Worm (Caenorhabditis elegans) whole organism, L3 larva: Measurements from ENCODE around the gene F31E8.5.

ENCODE experiments used
- ZK546.5 ChIP-seq: sonication (generic microtip); optimal IDR thresholded peaks from 2 replicates; lab custom pipeline; 2017; ENCODE audit warnings: missing biosample characterization, missing genetic modification characterization
- aly-2 ChIP-seq: fragments of 150-350 bp; optimal IDR thresholded peaks from 2 replicates; lab custom pipeline; 2014; ENCODE audit warnings: missing biosample characterization, missing genetic modification characterization
- ceh-16 ChIP-seq: sonication (generic microtip); optimal IDR thresholded peaks from 2 replicates; lab custom pipeline; 2017; ENCODE audit warnings: missing biosample characterization, missing genetic modification characterization
- ceh-28 ChIP-seq: fragments of 150-350 bp; optimal IDR thresholded peaks from 2 replicates; lab custom pipeline; 2014; ENCODE audit warnings: missing biosample characterization, missing genetic modification reagents, missing genetic modification characterization
- ceh-82 ChIP-seq: fragments of 150-350 bp; optimal IDR thresholded peaks from 2 replicates; lab custom pipeline; 2014; ENCODE audit warnings: missing biosample characterization, missing genetic modification characterization
- ceh-9 ChIP-seq: sonication (generic microtip); optimal IDR thresholded peaks from 2 replicates; lab custom pipeline; 2018; ENCODE audit warnings: missing biosample characterization, missing genetic modification characterization
- daf-12 ChIP-seq: fragments of 150-350 bp; optimal IDR thresholded peaks from 2 replicates; lab custom pipeline; 2014; ENCODE audit warnings: missing biosample characterization, missing genetic modification reagents, missing genetic modification characterization
- egl-5 ChIP-seq: fragments of 150-350 bp; optimal IDR thresholded peaks from 2 replicates; lab custom pipeline; 2017; ENCODE audit warnings: missing biosample characterization, missing genetic modification reagents, missing genetic modification characterization, inconsistent platforms
- elt-1 ChIP-seq: fragments of 150-350 bp; optimal IDR thresholded peaks from 2 replicates; lab custom pipeline; 2014; ENCODE audit warnings: missing biosample characterization, missing genetic modification characterization
- elt-2 ChIP-seq: sonication (generic microtip); optimal IDR thresholded peaks from 2 replicates; lab custom pipeline; 2016; ENCODE audit warnings: missing genetic modification reagents, mild to moderate bottlenecking, missing genetic modification characterization, missing compliant biosample characterization
- eor-1 ChIP-seq, 2 experiments: fragments of 150-350 bp; optimal IDR thresholded peaks; 2 replicates each; lab custom pipeline; 2014 to 2018; ENCODE audit warnings: missing biosample characterization in 2 of 2, missing genetic modification characterization in 2 of 2
- fkh-10 ChIP-seq: sonication (generic microtip); optimal IDR thresholded peaks from 2 replicates; lab custom pipeline; 2017; ENCODE audit warnings: missing biosample characterization, missing genetic modification reagents, missing genetic modification characterization
- fos-1 ChIP-seq: fragments of 150-350 bp; optimal IDR thresholded peaks from 2 replicates; lab custom pipeline; 2014; ENCODE audit warnings: missing biosample characterization, missing genetic modification characterization
- hmg-11 ChIP-seq: sonication (generic microtip); optimal IDR thresholded peaks from 2 replicates; lab custom pipeline; 2016; ENCODE audit warnings: missing genetic modification characterization, missing compliant biosample characterization
- lin-15B ChIP-seq: fragments of 150-350 bp; optimal IDR thresholded peaks from 2 replicates; lab custom pipeline; 2014; ENCODE audit warnings: missing biosample characterization, missing genetic modification characterization
- lin-39 ChIP-seq: fragments of 150-350 bp; optimal IDR thresholded peaks from 2 replicates; lab custom pipeline; 2018; ENCODE audit warnings: missing biosample characterization, missing genetic modification reagents, missing genetic modification characterization
- lsy-12 ChIP-seq: sonication (generic microtip); optimal IDR thresholded peaks from 2 replicates; lab custom pipeline; 2016; ENCODE audit warnings: mild to moderate bottlenecking, missing genetic modification characterization, missing compliant biosample characterization
- mdl-1 ChIP-seq: fragments of 150-350 bp; optimal IDR thresholded peaks from 2 replicates; lab custom pipeline; 2014; ENCODE audit warnings: missing biosample characterization, missing genetic modification characterization
- mml-1 ChIP-seq: fragments of 150-350 bp; sonication (generic microtip); optimal IDR thresholded peaks from 3 replicates; lab custom pipeline; 2014; ENCODE audit warnings: missing biosample characterization, missing genetic modification characterization
- nfya-1 ChIP-seq: sonication (generic microtip); optimal IDR thresholded peaks from 2 replicates; lab custom pipeline; 2017; ENCODE audit warnings: missing genetic modification characterization, mild to moderate bottlenecking, missing compliant biosample characterization, antibody characterized with exemption, moderate library complexity; ENCODE audit not compliant: insufficient read depth
- nhr-11 ChIP-seq: fragments of 150-350 bp; optimal IDR thresholded peaks from 2 replicates; lab custom pipeline; 2014; ENCODE audit warnings: missing biosample characterization, missing genetic modification characterization
- nhr-12 ChIP-seq: fragments of 150-350 bp; optimal IDR thresholded peaks from 2 replicates; lab custom pipeline; 2014; ENCODE audit warnings: missing biosample characterization, missing genetic modification characterization
- nhr-237 ChIP-seq: fragments of 150-350 bp; optimal IDR thresholded peaks from 2 replicates; lab custom pipeline; 2014; ENCODE audit warnings: missing biosample characterization, missing genetic modification characterization
- nhr-25 ChIP-seq: sonication (generic microtip); optimal IDR thresholded peaks from 2 replicates; lab custom pipeline; 2017; ENCODE audit warnings: missing biosample characterization, missing genetic modification characterization
- nhr-43 ChIP-seq: sonication (generic microtip); optimal IDR thresholded peaks from 2 replicates; lab custom pipeline; 2016; ENCODE audit warnings: mild to moderate bottlenecking, missing genetic modification characterization, missing compliant biosample characterization; ENCODE audit not compliant: poor library complexity, severe bottlenecking
- nhr-67 ChIP-seq: fragments of 150-350 bp; optimal IDR thresholded peaks from 2 replicates; lab custom pipeline; 2014; ENCODE audit warnings: missing biosample characterization, missing genetic modification characterization
- nhr-77 ChIP-seq: fragments of 150-350 bp; optimal IDR thresholded peaks from 2 replicates; lab custom pipeline; 2014; ENCODE audit warnings: missing biosample characterization, missing genetic modification characterization
- pha-4 ChIP-seq: fragments of 150-350 bp; optimal IDR thresholded peaks from 2 replicates; lab custom pipeline; 2014; ENCODE audit warnings: missing biosample characterization, missing genetic modification reagents, missing genetic modification characterization
- pqm-1 ChIP-seq: fragments of 150-350 bp; optimal IDR thresholded peaks from 2 replicates; lab custom pipeline; 2017; ENCODE audit warnings: missing biosample characterization, missing genetic modification characterization, inconsistent platforms
- skn-1 ChIP-seq: fragments of 150-350 bp; optimal IDR thresholded peaks from 2 replicates; lab custom pipeline; 2014; ENCODE audit warnings: missing biosample characterization, missing genetic modification characterization
- snpc-4 ChIP-seq: fragments of 150-350 bp; optimal IDR thresholded peaks from 2 replicates; lab custom pipeline; 2014; ENCODE audit warnings: missing biosample characterization, missing genetic modification characterization
- tbx-2 ChIP-seq: sonication (generic microtip); optimal IDR thresholded peaks from 2 replicates; lab custom pipeline; 2016; ENCODE audit warnings: mild to moderate bottlenecking, missing genetic modification characterization, missing compliant biosample characterization
- unc-39 ChIP-seq: sonication (generic microtip); optimal IDR thresholded peaks from 4 replicates; lab custom pipeline; 2017; ENCODE audit warnings: missing biosample characterization, missing genetic modification characterization
- unc-62 ChIP-seq: fragments of 150-350 bp; sonication (generic microtip); optimal IDR thresholded peaks from 4 replicates; lab custom pipeline; 2014; ENCODE audit warnings: missing biosample characterization, missing genetic modification reagents, missing genetic modification characterization
- zag-1 ChIP-seq: fragments of 150-350 bp; optimal IDR thresholded peaks from 2 replicates; lab custom pipeline; 2014; ENCODE audit warnings: missing biosample characterization, missing genetic modification characterization
- ztf-4 ChIP-seq: fragments of 150-350 bp; optimal IDR thresholded peaks from 2 replicates; lab custom pipeline; 2014; ENCODE audit warnings: missing biosample characterization, missing genetic modification characterization

The F31E8.5 gene

DNA sequence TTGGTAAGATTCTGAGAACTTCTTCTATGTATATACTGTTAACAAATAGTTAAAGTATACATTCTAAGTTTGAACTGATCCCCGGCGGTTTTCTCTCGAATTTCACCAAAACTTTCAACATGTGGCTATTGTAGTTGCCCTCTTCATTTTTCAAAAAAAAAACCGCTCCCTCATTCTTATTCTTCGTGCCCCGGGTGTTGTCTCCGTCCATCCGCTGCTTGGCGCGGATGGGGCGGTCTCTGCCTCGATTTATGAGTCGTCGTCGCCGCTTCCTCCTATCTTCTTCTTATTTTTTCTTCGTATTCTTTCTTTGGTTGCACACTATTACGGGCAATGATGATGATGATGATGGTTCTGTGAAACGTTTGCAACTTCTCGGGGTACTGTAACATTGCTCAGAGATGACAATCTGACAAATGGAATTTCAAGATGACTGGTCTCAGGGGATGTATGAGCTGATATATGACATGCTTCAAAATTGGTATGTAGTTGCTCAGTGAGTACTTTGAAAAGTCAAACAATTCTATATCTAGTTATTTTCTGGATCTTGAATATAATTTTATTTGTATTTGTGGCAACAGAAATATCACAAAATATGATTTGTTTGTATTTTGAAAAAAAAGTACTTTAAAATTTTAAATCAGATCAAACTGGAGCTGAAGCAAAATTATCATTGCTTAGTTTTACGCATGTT lies 13.4 kb upstream of the F31E8.5 start:
- TF ChIP-seq nhr-77: no peak
- TF ChIP-seq lin-39 (tag; lab: Kevin White, UChicago): peak; percentile 35
- peak; percentile 18 for TF ChIP-seq nfya-1
- TF ChIP-seq unc-39 (tag; lab: Kevin White, UChicago): no peak
- no peak for TF ChIP-seq nhr-237

DNA sequence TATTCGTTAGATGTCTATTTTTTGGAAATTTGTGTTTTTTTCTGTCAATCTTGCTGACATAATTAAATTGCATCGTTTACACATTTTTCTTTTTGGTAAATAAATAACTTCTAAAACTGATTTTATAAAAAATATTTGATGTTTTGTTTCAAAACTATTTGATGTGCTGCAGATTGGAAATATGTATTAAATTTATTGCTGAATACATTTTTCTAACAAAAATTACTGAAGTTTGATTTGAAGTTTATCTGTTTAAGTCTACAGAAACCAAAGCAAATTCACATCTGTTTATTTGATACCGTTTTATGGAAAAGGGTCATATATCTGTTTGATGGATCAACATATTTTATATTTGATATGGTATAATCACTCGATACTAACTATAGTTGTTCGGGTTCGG lies 9.3 kb upstream of the F31E8.5 start:
- TF ChIP-seq daf-12 (tag; lab: Kevin White, UChicago) (no peak), lsy-12 (tag; lab: Kevin White, UChicago) (no peak), mdl-1 (tag; lab: Kevin White, UChicago) (no peak), mml-1 (tag; lab: Kevin White, UChicago) (no peak), hmg-11 (no peak), elt-1 (tag; lab: Kevin White, UChicago) (no peak), ceh-16 (no peak), fos-1 (tag; lab: Kevin White, UChicago) (no peak), nhr-12 (no peak), skn-1 (tag; lab: Kevin White, UChicago) (no peak)

DNA sequence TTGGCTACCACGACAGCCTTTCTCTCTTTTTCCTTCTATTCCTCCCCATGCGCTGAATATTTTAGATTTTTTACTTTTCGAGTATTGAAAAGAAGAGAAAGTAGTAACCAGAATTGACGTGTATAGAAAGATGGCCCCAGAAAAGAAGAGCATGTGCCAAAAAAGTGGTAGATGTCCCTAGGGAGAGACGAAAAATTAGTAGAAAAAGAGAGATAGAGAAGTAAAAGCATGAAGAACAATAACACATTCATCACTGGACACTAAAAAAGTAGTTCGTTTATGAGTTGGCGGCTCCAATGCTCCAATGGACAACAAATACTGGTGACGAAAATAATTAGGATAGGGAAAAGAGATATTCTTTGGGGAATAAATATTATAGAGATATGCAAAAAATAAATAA lies 5.5 kb upstream of the F31E8.5 start:
- TF ChIP-seq ceh-9 (no peak), pha-4 (tag; lab: Kevin White, UChicago) (no peak), lin-39 (tag; lab: Kevin White, UChicago) (peak; percentile 36), egl-5 (tag; lab: Kevin White, UChicago) (peak; percentile 52), nfya-1 (peak; percentile 34)

DNA sequence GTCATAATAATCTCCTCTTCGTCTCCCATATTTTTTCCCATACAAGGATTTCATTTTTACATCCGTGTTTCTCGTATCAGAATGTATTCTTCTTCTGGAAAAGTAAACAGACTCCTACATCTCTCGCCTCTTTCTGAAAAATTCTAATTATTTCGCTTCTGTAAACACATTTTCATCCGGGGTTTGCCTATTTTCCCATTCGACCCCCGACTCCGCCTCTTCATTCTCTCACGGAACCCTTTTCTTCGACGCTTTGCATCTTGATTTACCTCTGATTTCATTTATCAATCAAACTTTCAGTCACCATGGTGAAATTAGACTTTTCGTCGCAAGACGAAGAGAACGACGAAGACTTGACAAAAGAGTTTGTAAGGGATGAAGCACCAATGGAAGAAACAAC lies 3.6 kb upstream of the F31E8.5 start, which contains the start of gene snt-1:
Gene snt-1, plus strand, starts transcription at position 301 of the 400 bp plus-strand sequence.
- TF ChIP-seq ceh-28 (no peak), lin-39 (tag; lab: Kevin White, UChicago) (no peak), nhr-237 (no peak), unc-39 (tag; lab: Kevin White, UChicago) (no peak), hmg-11 (no peak), ztf-4 (tag; lab: Kevin White, UChicago) (no peak), unc-62 (GFP tag; lab: Kevin White, UChicago) (no peak), eor-1 (tag; optimal IDR thresholded peaks at IDR 0.05; lab: Kevin White, UChicago) (no peak), nhr-67 (tag; lab: Kevin White, UChicago) (no peak)

DNA sequence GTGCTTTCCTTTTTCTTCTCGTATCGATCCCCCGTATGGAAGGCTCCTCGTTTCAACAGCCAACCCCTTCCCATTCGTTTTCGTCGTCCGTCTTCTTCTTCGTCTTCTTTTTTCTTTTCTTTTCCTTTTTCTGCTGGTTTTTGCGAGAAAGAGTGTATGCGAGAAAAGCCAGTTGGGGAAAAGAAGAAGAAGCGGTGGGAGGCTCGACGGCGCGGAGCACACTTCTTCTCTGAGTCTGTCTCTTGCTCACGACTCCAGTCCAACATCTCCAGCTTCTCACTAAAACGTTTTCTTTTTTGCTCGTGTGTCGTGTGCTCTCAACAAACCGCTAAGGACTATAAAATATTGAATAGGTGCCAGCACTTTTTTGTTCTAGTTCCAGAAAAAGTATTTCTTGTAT lies 1.5 kb upstream of the F31E8.5 start:
- no peak for TF ChIP-seq eor-1 (tag; optimal IDR thresholded peaks at IDR 0.05; lab: Kevin White, UChicago)
- no peak for TF ChIP-seq unc-62 (GFP tag; lab: Kevin White, UChicago)
- no peak for TF ChIP-seq zag-1 (tag; lab: Kevin White, UChicago)
- TF ChIP-seq hmg-11: peak; percentile 29
- peak; percentile 64 for TF ChIP-seq nfya-1
- no peak for TF ChIP-seq ceh-82
- no peak for TF ChIP-seq mdl-1 (tag; lab: Kevin White, UChicago)
- no peak for TF ChIP-seq ZK546.5
- no peak for TF ChIP-seq lsy-12 (tag; lab: Kevin White, UChicago)
- peak; percentile 63 for TF ChIP-seq lin-39 (tag; lab: Kevin White, UChicago)
- TF ChIP-seq fkh-10 (GFP tag; lab: Kevin White, UChicago): peak; percentile 34
- TF ChIP-seq nhr-11 (tag; lab: Kevin White, UChicago): no peak
- TF ChIP-seq lin-15B (tag; lab: Kevin White, UChicago): peak; percentile 18
- TF ChIP-seq tbx-2: no peak
- TF ChIP-seq, all 47 proteins: peak for 5

DNA sequence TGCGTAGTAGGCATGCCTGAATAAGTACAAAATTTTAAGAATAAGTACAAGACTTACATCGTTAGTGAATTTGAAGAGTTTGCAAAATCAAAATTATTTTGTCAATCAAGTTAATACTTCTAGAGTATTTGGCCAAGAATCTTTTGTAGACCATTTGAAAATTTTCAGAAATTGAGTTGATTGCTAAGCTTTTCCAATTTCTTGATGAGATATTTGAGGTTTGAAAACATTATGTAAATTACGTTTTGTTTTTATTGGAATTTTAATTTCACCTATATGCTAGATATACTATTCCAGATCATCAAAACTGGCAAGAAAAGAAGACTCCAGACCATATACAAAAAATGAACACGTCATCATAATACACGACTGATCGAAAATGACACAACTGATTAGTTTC lies 4.0 kb downstream of the F31E8.5 start, which contains the start of gene tab-1:
Gene tab-1, plus strand, starts transcription at position 301 of the 400 bp plus-strand sequence.
- TF ChIP-seq pha-4 (tag; lab: Kevin White, UChicago) (no peak), ceh-28 (no peak), nhr-25 (tag; lab: Kevin White, UChicago) (no peak), aly-2 (tag; lab: Kevin White, UChicago) (no peak), daf-12 (tag; lab: Kevin White, UChicago) (no peak), fos-1 (tag; lab: Kevin White, UChicago) (no peak), zag-1 (tag; lab: Kevin White, UChicago) (no peak), unc-39 (tag; lab: Kevin White, UChicago) (no peak), nhr-11 (tag; lab: Kevin White, UChicago) (no peak), egl-5 (tag; lab: Kevin White, UChicago) (no peak), tbx-2 (no peak), elt-2 (no peak), snpc-4 (tag; lab: Kevin White, UChicago) (no peak), nhr-43 (tag; lab: Kevin White, UChicago) (no peak), pqm-1 (tag; lab: Kevin White, UChicago) (no peak), nfya-1 (no peak)
